Fruit fly (Drosophila melanogaster) S2 (cell line): ENCODE measurements around the gene sun.

Experiments
- CG8478 ChIP-seq: fragments of >200 bp; optimal IDR thresholded peaks from 2 replicates; lab custom pipeline; 2018
- CTCF ChIP-seq, 2 experiments: fragments of >200 bp; optimal IDR thresholded peaks; 2 replicates each; lab custom pipeline; 2018

dm6 chrX:15834594-15835236, 14.3 kb downstream of the sun start:
- no peak for TF ChIP-seq CTCF (optimal IDR thresholded peaks at IDR 0.05; lab: Kevin White, UChicago)
- TF ChIP-seq CG8478, result no peak
